Fruit fly (Drosophila melanogaster) whole organism, wandering third instar larva: ENCODE results near the gene CG1575.

ENCODE experiments used
- CrebA ChIP-seq: fragments of 200-800 bp; sonication (Bioruptor generic); optimal IDR thresholded peaks from 2 replicates; lab custom pipeline; 2016; ENCODE audit warnings: missing biosample characterization, mild to moderate bottlenecking, missing genetic modification characterization, borderline replicate concordance
- Jra ChIP-seq: sonication (Bioruptor generic); optimal IDR thresholded peaks from 2 replicates; lab custom pipeline; 2016; ENCODE audit warnings: missing biosample characterization, missing genetic modification characterization
- Rel ChIP-seq, 2 experiments: fragments of 200-800 bp; sonication (Bioruptor generic) in 1 of 2; optimal IDR thresholded peaks; 2 replicates in 1 of 2; 3 replicates in 1 of 2; lab custom pipeline; 2016 to 2019; ENCODE audit warnings: mild to moderate bottlenecking in 2 of 2, missing biosample characterization in 2 of 2, missing genetic modification characterization in 2 of 2, moderate library complexity in 1 of 2
- Vsx2 ChIP-seq: fragments of 200-300, 225-300 bp; sonication (Bioruptor generic); optimal IDR thresholded peaks from 2 replicates; lab custom pipeline; 2018; ENCODE audit warnings: missing biosample characterization, missing genetic modification characterization; ENCODE audit not compliant: partially characterized antibody
- foxo ChIP-seq, 2 experiments: fragments of 200-800 bp; sonication (Bioruptor generic); optimal IDR thresholded peaks; 2 replicates in 1 of 2; 3 replicates in 1 of 2; lab custom pipeline; 2016 to 2017; ENCODE audit warnings: missing biosample characterization in 2 of 2, missing genetic modification characterization in 2 of 2
- jim ChIP-seq: fragments of 175-275, 200-325 bp; sonication (Bioruptor generic); optimal IDR thresholded peaks from 2 replicates; lab custom pipeline; 2016; ENCODE audit warnings: missing biosample characterization, mild to moderate bottlenecking, missing genetic modification characterization
- lola ChIP-seq: fragments of >200 bp; optimal IDR thresholded peaks from 2 replicates; lab custom pipeline; 2017; ENCODE audit warnings: missing biosample characterization, missing genetic modification characterization
- usp ChIP-seq: fragments of >200 bp; optimal IDR thresholded peaks from 2 replicates; lab custom pipeline; 2017; ENCODE audit warnings: missing biosample characterization, missing genetic modification characterization

DNA sequence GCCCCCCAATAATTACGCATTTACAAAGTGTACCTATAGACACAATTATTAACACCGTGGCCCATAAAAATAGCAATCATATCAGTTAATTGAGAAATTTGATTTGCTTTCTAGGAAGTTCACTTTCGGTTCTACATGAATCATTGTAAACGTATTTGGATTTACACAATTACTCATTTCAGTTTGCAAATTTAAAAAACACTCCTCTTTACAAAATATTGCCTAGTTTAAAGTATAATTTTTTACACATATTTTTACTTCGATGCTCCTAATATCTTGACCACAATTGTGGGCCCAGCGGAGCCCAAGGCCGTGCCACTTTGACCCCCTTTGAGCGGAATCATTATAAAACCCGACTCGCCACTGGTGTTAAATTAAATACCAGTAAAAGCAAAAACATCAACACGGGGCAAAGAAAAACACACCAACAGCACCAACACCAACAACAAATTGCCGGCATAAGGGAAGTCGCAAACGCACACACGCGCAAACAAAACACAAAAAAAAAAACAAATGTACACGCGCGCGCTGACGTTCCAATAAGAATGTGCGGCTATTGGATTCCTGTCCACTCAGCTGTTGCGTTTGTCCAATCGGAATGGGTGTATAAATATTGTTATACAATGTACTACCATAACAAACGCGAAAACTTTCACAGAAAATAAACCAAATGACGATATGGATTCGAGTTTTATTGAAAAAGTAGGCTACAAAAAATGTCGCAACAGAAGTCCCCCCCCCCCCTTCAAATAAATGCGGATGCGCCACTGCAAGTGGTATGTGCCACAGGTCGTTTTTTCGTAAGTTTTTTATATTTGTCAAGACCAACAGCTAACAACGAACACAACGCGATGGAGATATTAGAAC is 2.1 kb upstream of the CG1575 start:
- no peak for TF ChIP-seq lola (GFP tag; lab: Kevin White, UChicago)
- TF ChIP-seq CrebA (GFP tag; lab: Kevin White, UChicago): no peak
- no peak for TF ChIP-seq jim (GFP tag; lab: Kevin White, UChicago)
- no peak for TF ChIP-seq usp (GFP tag; lab: Kevin White, UChicago)
- TF ChIP-seq Jra (GFP tag; lab: Kevin White, UChicago): no peak
- no peak for TF ChIP-seq Rel (GFP tag; optimal IDR thresholded peaks at IDR 0.05; lab: Kevin White, UChicago)
- TF ChIP-seq Rel (tag; optimal IDR thresholded peaks at IDR 0.05; lab: Kevin White, UChicago): no peak
- no peak for TF ChIP-seq Vsx2
- no peak for TF ChIP-seq foxo (GFP tag; optimal IDR thresholded peaks at IDR 0.05; lab: Kevin White, UChicago)
